Fruit fly (Drosophila melanogaster) whole organism, wandering third instar larva: ENCODE results near the gene NitFhit.

Experiments
- CG32264 ChIP-seq: fragments of 200-800 bp; sonication (Bioruptor generic); optimal IDR thresholded peaks from 2 replicates; lab custom pipeline; 2016; ENCODE audit warnings: missing biosample characterization, missing genetic modification characterization
- Dif ChIP-seq: fragments of 200-275, 200-300 bp; sonication (Bioruptor generic); optimal IDR thresholded peaks from 2 replicates; lab custom pipeline; 2018; ENCODE audit warnings: missing biosample characterization, missing genetic modification characterization; ENCODE audit not compliant: partially characterized antibody
- GATAd ChIP-seq: sonication (Bioruptor generic); optimal IDR thresholded peaks from 2 replicates; lab custom pipeline; 2016; ENCODE audit warnings: missing biosample characterization, missing genetic modification characterization
- HLH106 ChIP-seq: fragments of 200-800 bp; optimal IDR thresholded peaks from 3 replicates; lab custom pipeline; 2019; ENCODE audit warnings: missing biosample characterization, mild to moderate bottlenecking, missing genetic modification characterization, moderate library complexity
- Hr78 ChIP-seq: fragments of >200 bp; optimal IDR thresholded peaks from 2 replicates; lab custom pipeline; 2017; ENCODE audit warnings: missing biosample characterization, missing genetic modification characterization
- Jra ChIP-seq: sonication (Bioruptor generic); optimal IDR thresholded peaks from 2 replicates; lab custom pipeline; 2016; ENCODE audit warnings: missing biosample characterization, missing genetic modification characterization
- OdsH ChIP-seq: fragments of 200-800 bp; sonication (Bioruptor generic); optimal IDR thresholded peaks from 2 replicates; lab custom pipeline; 2016; ENCODE audit warnings: missing biosample characterization, mild to moderate bottlenecking, missing genetic modification characterization
- Rel ChIP-seq, 2 experiments: fragments of 200-800 bp; sonication (Bioruptor generic) in 1 of 2; optimal IDR thresholded peaks; 2 replicates in 1 of 2; 3 replicates in 1 of 2; lab custom pipeline; 2016 to 2019; ENCODE audit warnings: mild to moderate bottlenecking in 2 of 2, missing biosample characterization in 2 of 2, missing genetic modification characterization in 2 of 2, moderate library complexity in 1 of 2
- Sp1 ChIP-seq: fragments of 200-800 bp; sonication (Bioruptor generic); optimal IDR thresholded peaks from 3 replicates; lab custom pipeline; 2019; ENCODE audit warnings: missing biosample characterization, mild to moderate bottlenecking, missing genetic modification characterization, moderate library complexity
- Vsx2 ChIP-seq: fragments of 200-300, 225-300 bp; sonication (Bioruptor generic); optimal IDR thresholded peaks from 2 replicates; lab custom pipeline; 2018; ENCODE audit warnings: missing biosample characterization, missing genetic modification characterization; ENCODE audit not compliant: partially characterized antibody
- br ChIP-seq: fragments of 200-800 bp; sonication (Bioruptor generic); optimal IDR thresholded peaks from 2 replicates; lab custom pipeline; 2016; ENCODE audit warnings: missing biosample characterization, missing genetic modification characterization
- dl ChIP-seq, 2 experiments: fragments of 175-275, 200-275 bp in 1 of 2; fragments of 200-275 bp in 1 of 2; sonication (Bioruptor generic); optimal IDR thresholded peaks; lab custom pipeline; 2018; ENCODE audit warnings: mild to moderate bottlenecking in 2 of 2, missing biosample characterization in 2 of 2, missing genetic modification characterization in 2 of 2, moderate library complexity in 2 of 2; ENCODE audit not compliant: partially characterized antibody in 2 of 2, insufficient read depth in 1 of 2
- fru ChIP-seq: fragments of 200-800 bp; sonication (Bioruptor generic); optimal IDR thresholded peaks from 3 replicates; lab custom pipeline; 2016; ENCODE audit warnings: missing biosample characterization, mild to moderate bottlenecking, missing genetic modification characterization
- h ChIP-seq: fragments of 200-800 bp; sonication (Bioruptor generic); optimal IDR thresholded peaks from 3 replicates; lab custom pipeline; 2016; ENCODE audit warnings: missing biosample characterization, mild to moderate bottlenecking, missing genetic modification characterization
- lola ChIP-seq: fragments of >200 bp; optimal IDR thresholded peaks from 2 replicates; lab custom pipeline; 2017; ENCODE audit warnings: missing biosample characterization, missing genetic modification characterization
- psq ChIP-seq: fragments of 200-800 bp; sonication (Bioruptor generic); optimal IDR thresholded peaks from 3 replicates; lab custom pipeline; 2017; ENCODE audit warnings: missing biosample characterization, mild to moderate bottlenecking, missing genetic modification characterization, moderate library complexity
- sage ChIP-seq: fragments of 200-800 bp; sonication (Bioruptor generic); optimal IDR thresholded peaks from 2 replicates; lab custom pipeline; 2016; ENCODE audit warnings: missing biosample characterization, mild to moderate bottlenecking, missing genetic modification characterization
- tai ChIP-seq: sonication (Bioruptor generic); optimal IDR thresholded peaks from 2 replicates; lab custom pipeline; 2016; ENCODE audit warnings: missing biosample characterization, missing genetic modification characterization
- woc ChIP-seq: sonication (Bioruptor generic); optimal IDR thresholded peaks from 2 replicates; lab custom pipeline; 2016; ENCODE audit warnings: missing biosample characterization, mild to moderate bottlenecking, missing genetic modification characterization

Gene NitFhit

dm6 chr3L:247482-248225 lies 44.1 kb downstream of the NitFhit start, which contains the start of gene mthl14:
Gene mthl14 (plus strand): TSS chr3L:247491.
- TF ChIP-seq lola (GFP tag; lab: Kevin White, UChicago) (no peak), h (GFP tag; lab: Kevin White, UChicago) (no peak), fru (GFP tag; lab: Kevin White, UChicago) (no peak), Sp1 (GFP tag; lab: Kevin White, UChicago) (no peak), GATAd (no peak), HLH106 (tag; lab: Kevin White, UChicago) (no peak), sage (no peak), Hr78 (GFP tag; lab: Kevin White, UChicago) (no peak), Jra (GFP tag; lab: Kevin White, UChicago) (no peak), Dif (GFP tag; lab: Kevin White, UChicago) (no peak), CG32264 (GFP tag; lab: Kevin White, UChicago) (no peak), OdsH (no peak), woc (no peak), Vsx2 (GFP tag; lab: Kevin White, UChicago) (no peak), psq (GFP tag; lab: Kevin White, UChicago) (no peak), dl (GFP tag; optimal IDR thresholded peaks at IDR 0.05; lab: Kevin White, UChicago; ENCODE audit: insufficient read depth in 1 of 2, partially characterized antibody in 2 of 2) (no peak)

dm6 chr3L:248226-248758 lies 44.8 kb downstream of the NitFhit start:
- TF ChIP-seq Rel (GFP tag; optimal IDR thresholded peaks at IDR 0.05; lab: Kevin White, UChicago) (no peak), Rel (tag; optimal IDR thresholded peaks at IDR 0.05; lab: Kevin White, UChicago) (no peak), br (GFP tag; lab: Kevin White, UChicago) (no peak), tai (GFP tag; lab: Kevin White, UChicago) (no peak)
